Fruit fly (Drosophila melanogaster): Measurements from ENCODE around the gene PAPLA1.

dm6 chr2L:8128911-8129310, 30.5 kb downstream of the PAPLA1 start:
- TF ChIP-seq CG11617 (GFP tag; optimal IDR thresholded peaks at IDR 0.05) = no peak
- no peak for TF ChIP-seq toe (GFP tag; optimal IDR thresholded peaks at IDR 0.05)
- no peak for TF ChIP-seq cnc (optimal IDR thresholded peaks at IDR 0.05)
- no peak for TF ChIP-seq CG5204 (GFP tag; optimal IDR thresholded peaks at IDR 0.05)
